Fruit fly (Drosophila melanogaster) whole organism, embryonic: ENCODE data around the gene RpS15Aa.

Source experiments
- ATbp ChIP-seq: fragments of 200-800 bp; sonication (Bioruptor generic); optimal IDR thresholded peaks from 2 replicates; lab custom pipeline; 2017; ENCODE audit warnings: missing biosample characterization, mild to moderate bottlenecking, missing genetic modification characterization, missing genetic modification reagents
- Aef1 ChIP-seq: fragments of 200-800 bp; sonication (Bioruptor generic); IDR thresholded peaks from 3 replicates; pipeline ENCODE4 v1.3.6; 2022; ENCODE audit warnings: missing biosample characterization, missing genetic modification characterization
- Atf3 ChIP-seq: fragments of 200-800 bp; sonication (Bioruptor generic); optimal IDR thresholded peaks from 3 replicates; lab custom pipeline; 2016; ENCODE audit warnings: missing biosample characterization, missing genetic modification characterization
- Bdp1 ChIP-seq: fragments of 200-800 bp; sonication (Bioruptor generic); optimal IDR thresholded peaks from 3 replicates; lab custom pipeline; 2016; ENCODE audit warnings: missing biosample characterization, missing genetic modification characterization
- Bgb ChIP-seq: fragments of 200-800 bp; sonication (Bioruptor generic); IDR thresholded peaks from 2 replicates; pipeline ENCODE4 v1.3.6; 2022; ENCODE audit warnings: missing biosample characterization, missing genetic modification characterization; ENCODE audit not compliant: partially characterized antibody
- CG12391 ChIP-seq: fragments of 200-800 bp; sonication (Bioruptor generic); optimal IDR thresholded peaks from 3 replicates; lab custom pipeline; 2018; ENCODE audit warnings: missing biosample characterization, mild to moderate bottlenecking, missing genetic modification characterization, moderate library complexity
- CG13424 ChIP-seq: fragments of 200-800 bp; sonication (Bioruptor generic); optimal IDR thresholded peaks from 2 replicates; lab custom pipeline; 2019; ENCODE audit warnings: missing biosample characterization, mild to moderate bottlenecking, missing genetic modification characterization, moderate library complexity
- CG14014 ChIP-seq: fragments of 200-800 bp; sonication (Bioruptor generic); IDR thresholded peaks from 2 replicates; pipeline ENCODE4 v1.3.6; 2022; ENCODE audit warnings: missing biosample characterization, missing genetic modification characterization
- CG14965 ChIP-seq: fragments of 200-800 bp; sonication (Bioruptor generic); optimal IDR thresholded peaks from 2 replicates; lab custom pipeline; 2016; ENCODE audit warnings: missing biosample characterization, missing genetic modification characterization, borderline replicate concordance
- CG17186 ChIP-seq: fragments of 200-800 bp; sonication (Bioruptor generic); optimal IDR thresholded peaks from 3 replicates; lab custom pipeline; 2017; ENCODE audit warnings: missing biosample characterization, missing genetic modification reagents, missing genetic modification characterization
- CG18599 ChIP-seq: fragments of 200-800 bp; sonication (Bioruptor generic); optimal IDR thresholded peaks from 3 replicates; lab custom pipeline; 2017; ENCODE audit warnings: missing biosample characterization, missing genetic modification characterization, mild to moderate bottlenecking, moderate library complexity, missing genetic modification reagents
- CG33213 ChIP-seq: fragments of 200-800 bp; sonication (Bioruptor generic); optimal IDR thresholded peaks from 3 replicates; lab custom pipeline; 2016; ENCODE audit warnings: missing biosample characterization, missing genetic modification characterization
- CG3847 ChIP-seq: fragments of 200-800 bp; sonication (Bioruptor generic); IDR thresholded peaks from 2 replicates; pipeline ENCODE4 v1.3.6; 2022; ENCODE audit warnings: missing biosample characterization, missing genetic modification characterization
- CG4707 ChIP-seq: fragments of 200-800 bp; sonication (Bioruptor generic); optimal IDR thresholded peaks from 2 replicates; lab custom pipeline; 2018; ENCODE audit warnings: missing biosample characterization, mild to moderate bottlenecking, missing genetic modification characterization, moderate library complexity
- CG6683 ChIP-seq: fragments of 200-800 bp; sonication (Bioruptor generic); optimal IDR thresholded peaks from 2 replicates; lab custom pipeline; 2017; ENCODE audit warnings: missing biosample characterization, mild to moderate bottlenecking, missing genetic modification characterization, missing genetic modification reagents
- CG7271 ChIP-seq: fragments of 200-800 bp; sonication (Bioruptor generic); optimal IDR thresholded peaks from 2 replicates; lab custom pipeline; 2018; ENCODE audit warnings: missing biosample characterization, mild to moderate bottlenecking, missing genetic modification characterization, moderate library complexity
- CG7786 ChIP-seq: fragments of 200-800 bp; sonication (Bioruptor generic); optimal IDR thresholded peaks from 2 replicates; lab custom pipeline; 2016; ENCODE audit warnings: missing biosample characterization, missing genetic modification characterization
- CG8359 ChIP-seq: fragments of 200-800 bp; sonication (Bioruptor generic); optimal IDR thresholded peaks from 2 replicates; lab custom pipeline; 2017; ENCODE audit warnings: missing biosample characterization, mild to moderate bottlenecking, missing genetic modification characterization, borderline replicate concordance
- CG9727 ChIP-seq: fragments of 200-800 bp; sonication (Bioruptor generic); optimal IDR thresholded peaks from 3 replicates; lab custom pipeline; 2017; ENCODE audit warnings: missing biosample characterization, mild to moderate bottlenecking, missing genetic modification characterization
- CG9932 ChIP-seq: fragments of 200-800 bp; sonication (Bioruptor generic); IDR thresholded peaks from 2 replicates; pipeline ENCODE4 v1.3.6; 2022; ENCODE audit warnings: missing biosample characterization, missing genetic modification characterization
- CkIIα-i1 ChIP-seq: fragments of 200-800 bp; sonication (Bioruptor generic); IDR thresholded peaks from 2 replicates; pipeline ENCODE4 v1.3.6; 2022; ENCODE audit warnings: missing biosample characterization, missing genetic modification characterization
- Fer1 ChIP-seq: fragments of 200-800 bp; sonication (Bioruptor generic); optimal IDR thresholded peaks from 2 replicates; lab custom pipeline; 2017; ENCODE audit warnings: missing biosample characterization, mild to moderate bottlenecking, missing genetic modification characterization
- H15 ChIP-seq: fragments of 200-800 bp; sonication (Bioruptor generic); IDR thresholded peaks from 3 replicates; pipeline ENCODE4 v1.3.6; 2022; ENCODE audit warnings: missing biosample characterization, missing genetic modification characterization
- HLH54F ChIP-seq: fragments of 200-800 bp; sonication (Bioruptor generic); optimal IDR thresholded peaks from 3 replicates; lab custom pipeline; 2016; ENCODE audit warnings: missing biosample characterization, missing genetic modification characterization
- HmgD ChIP-seq: fragments of 200-800 bp; sonication (Bioruptor generic); optimal IDR thresholded peaks from 3 replicates; lab custom pipeline; 2016; ENCODE audit warnings: missing biosample characterization, missing genetic modification characterization
- Hr3 ChIP-seq: fragments of 200-800 bp; sonication (Bioruptor generic); optimal IDR thresholded peaks from 3 replicates; lab custom pipeline; 2016; ENCODE audit warnings: missing biosample characterization, missing genetic modification characterization
- Hr51 ChIP-seq, 2 experiments: fragments of 200-800 bp; sonication (Bioruptor generic); optimal IDR thresholded peaks; 2 replicates in 1 of 2; 3 replicates in 1 of 2; lab custom pipeline; 2016 to 2018; ENCODE audit warnings: missing biosample characterization in 2 of 2, missing genetic modification characterization in 2 of 2, mild to moderate bottlenecking in 1 of 2, moderate library complexity in 1 of 2
- Mad ChIP-seq: fragments of 200-800 bp; sonication (Bioruptor generic); optimal IDR thresholded peaks from 2 replicates; lab custom pipeline; 2016; ENCODE audit warnings: missing biosample characterization, missing genetic modification characterization
- Neu2 ChIP-seq: fragments of 200-800 bp; sonication (Bioruptor generic); optimal IDR thresholded peaks from 3 replicates; lab custom pipeline; 2016; ENCODE audit warnings: missing biosample characterization, missing genetic modification characterization, borderline replicate concordance
- Opbp ChIP-seq: fragments of 200-800 bp; sonication (Bioruptor generic); IDR thresholded peaks from 3 replicates; pipeline ENCODE4 v1.3.6; 2022; ENCODE audit warnings: missing biosample characterization, missing genetic modification characterization; ENCODE audit not compliant: partially characterized antibody
- Rx ChIP-seq: fragments of 200-800 bp; sonication (Bioruptor generic); IDR thresholded peaks from 2 replicates; pipeline ENCODE4 v1.3.6; 2022; ENCODE audit warnings: missing biosample characterization, missing genetic modification characterization
- Sox100B ChIP-seq: fragments of 200-800 bp; sonication (Bioruptor generic); optimal IDR thresholded peaks from 3 replicates; lab custom pipeline; 2018; ENCODE audit warnings: missing biosample characterization, mild to moderate bottlenecking, missing genetic modification characterization
- Sox102F ChIP-seq: fragments of 200-800 bp; sonication (Bioruptor generic); optimal IDR thresholded peaks from 2 replicates; lab custom pipeline; 2018; ENCODE audit warnings: missing biosample characterization, mild to moderate bottlenecking, missing genetic modification characterization, moderate library complexity
- Sry-δ ChIP-seq: fragments of 200-800 bp; sonication (Bioruptor generic); optimal IDR thresholded peaks from 2 replicates; lab custom pipeline; 2016; ENCODE audit warnings: missing biosample characterization, missing genetic modification characterization
- bab2 ChIP-seq: fragments of 200-800 bp; sonication (Bioruptor generic); optimal IDR thresholded peaks from 2 replicates; lab custom pipeline; 2016; ENCODE audit warnings: missing biosample characterization, missing genetic modification characterization
- br ChIP-seq: fragments of >200 bp; optimal IDR thresholded peaks from 2 replicates; lab custom pipeline; 2017
- bsh ChIP-seq, 2 experiments: fragments of 200-800 bp; sonication (Bioruptor generic); optimal IDR thresholded peaks; 2 replicates each; lab custom pipeline; 2017 to 2018; ENCODE audit warnings: mild to moderate bottlenecking in 2 of 2, missing biosample characterization in 2 of 2, missing genetic modification characterization in 2 of 2, moderate library complexity in 1 of 2
- crol ChIP-seq: fragments of 200-800 bp; sonication (Bioruptor generic); IDR thresholded peaks from 2 replicates; pipeline ENCODE4 v1.3.6; 2022; ENCODE audit warnings: missing biosample characterization, missing genetic modification characterization
- gce ChIP-seq: fragments of 200-800 bp; sonication (Bioruptor generic); IDR thresholded peaks from 3 replicates; pipeline ENCODE4 v1.3.6; 2022; ENCODE audit warnings: missing biosample characterization, missing genetic modification characterization
- h ChIP-seq: fragments of >200 bp; optimal IDR thresholded peaks from 2 replicates; lab custom pipeline; 2017
- hbn ChIP-seq: fragments of 200-800 bp; sonication (Bioruptor generic); IDR thresholded peaks from 2 replicates; pipeline ENCODE4 v1.3.6; 2022; ENCODE audit warnings: missing biosample characterization, missing genetic modification characterization; ENCODE audit not compliant: partially characterized antibody
- insv ChIP-seq, 2 experiments: fragments of 200-800 bp; sonication (Bioruptor generic); optimal IDR thresholded peaks; 3 replicates each; lab custom pipeline; 2016 to 2018; ENCODE audit warnings: missing biosample characterization in 2 of 2, missing genetic modification characterization in 2 of 2
- kah ChIP-seq: fragments of 200-800 bp; sonication (Bioruptor generic); optimal IDR thresholded peaks from 2 replicates; lab custom pipeline; 2018; ENCODE audit warnings: missing biosample characterization, mild to moderate bottlenecking, missing genetic modification characterization
- mirr ChIP-seq: fragments of 200-800 bp; sonication (Bioruptor generic); optimal IDR thresholded peaks from 3 replicates; lab custom pipeline; 2018; ENCODE audit warnings: missing biosample characterization, mild to moderate bottlenecking, missing genetic modification characterization
- pros ChIP-seq: fragments of 200-800 bp; sonication (Bioruptor generic); optimal IDR thresholded peaks from 3 replicates; lab custom pipeline; 2019; ENCODE audit warnings: missing biosample characterization, mild to moderate bottlenecking, missing genetic modification characterization, moderate library complexity
- sd ChIP-seq: fragments of 200-800 bp; sonication (Bioruptor generic); optimal IDR thresholded peaks from 3 replicates; lab custom pipeline; 2018; ENCODE audit warnings: missing biosample characterization, mild to moderate bottlenecking, missing genetic modification characterization, moderate library complexity
- sim ChIP-seq: fragments of 200-800 bp; sonication (Bioruptor generic); IDR thresholded peaks from 2 replicates; pipeline ENCODE4 v1.3.6; 2022; ENCODE audit warnings: missing biosample characterization, missing genetic modification characterization
- tio ChIP-seq: fragments of 200-800 bp; sonication (Bioruptor generic); optimal IDR thresholded peaks from 2 replicates; lab custom pipeline; 2017; ENCODE audit warnings: missing biosample characterization, missing genetic modification characterization, inconsistent platforms
- twi ChIP-seq: fragments of 200-800 bp; optimal IDR thresholded peaks from 2 replicates; lab custom pipeline; 2019; ENCODE audit warnings: missing biosample characterization, mild to moderate bottlenecking, missing genetic modification characterization, moderate library complexity
- zen2 ChIP-seq: fragments of 200-800 bp; sonication (Bioruptor generic); IDR thresholded peaks from 3 replicates; pipeline ENCODE4 v1.3.6; 2022; ENCODE audit warnings: missing biosample characterization, missing genetic modification characterization; ENCODE audit not compliant: partially characterized antibody

The RpS15Aa gene

DNA sequence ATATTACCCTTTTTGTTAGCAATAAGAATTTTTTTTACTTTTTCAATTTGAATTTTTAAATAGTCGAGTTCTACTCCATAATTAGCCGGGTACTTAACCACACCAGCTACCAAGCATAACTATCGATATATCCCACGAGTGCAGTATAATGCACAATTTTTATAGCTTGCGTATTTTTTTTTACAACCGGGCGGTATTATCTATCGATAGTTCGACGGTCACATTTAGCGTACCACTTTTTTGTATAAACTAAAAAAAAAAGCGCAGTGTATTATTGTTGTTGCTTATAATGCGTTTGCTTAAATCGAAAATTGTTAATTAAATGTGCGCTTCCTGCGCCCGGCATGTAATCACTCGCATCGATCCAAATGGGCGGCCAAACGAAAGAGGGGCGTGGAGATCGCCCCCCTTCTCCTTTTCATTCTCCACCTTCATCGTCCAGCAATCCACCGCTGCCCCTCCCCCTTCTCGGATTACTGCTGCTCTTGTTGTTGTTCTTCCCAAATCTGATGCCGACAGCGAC lies 49.6 kb downstream of the RpS15Aa start, which contains the start of gene Remo (continued):
- no peak for TF ChIP-seq CG7271 (tag; lab: Kevin White, UChicago)
- TF ChIP-seq CG8359 (GFP tag; lab: Kevin White, UChicago), result no peak
- no peak for TF ChIP-seq Neu2 (GFP tag; lab: Kevin White, UChicago)
- TF ChIP-seq CG14965 (GFP tag; lab: Kevin White, UChicago), result no peak
- no peak for TF ChIP-seq gce (GFP tag; lab: Robert Waterston, UW)
- TF ChIP-seq tio (GFP tag; lab: Kevin White, UChicago), result no peak
- no peak for TF ChIP-seq Rx (GFP tag; lab: Robert Waterston, UW)
- peak; percentile 10 for TF ChIP-seq Fer1
- TF ChIP-seq br (lab: Kevin White, UChicago), result no peak
- peak; percentile 79 for TF ChIP-seq Bgb
- TF ChIP-seq Mad, result no peak
- no peak for TF ChIP-seq Hr51 (GFP tag; optimal IDR thresholded peaks at IDR 0.05; lab: Kevin White, UChicago)
- TF ChIP-seq Hr3, result no peak
- peak; percentile 62 for TF ChIP-seq CG17186 (GFP tag; lab: Kevin White, UChicago)
- TF ChIP-seq twi (tag; lab: Kevin White, UChicago), result no peak
- TF ChIP-seq CG7786, result no peak
- TF ChIP-seq crol (GFP tag; lab: Robert Waterston, UW), result peak; percentile 88
- no peak for TF ChIP-seq bsh (GFP tag; optimal IDR thresholded peaks at IDR 0.05; lab: Kevin White, UChicago)
- TF ChIP-seq sim (GFP tag; lab: Robert Waterston, UW), result no peak
- no peak for TF ChIP-seq Sox102F (GFP tag; lab: Kevin White, UChicago)
- TF ChIP-seq Bdp1 (GFP tag; lab: Kevin White, UChicago), result no peak
- TF ChIP-seq CG4707 (GFP tag; lab: Kevin White, UChicago), result no peak
- no peak for TF ChIP-seq HLH54F (GFP tag; lab: Kevin White, UChicago)
- peak; percentile 61 for TF ChIP-seq hbn (GFP tag; lab: Robert Waterston, UW)
- TF ChIP-seq CG12391 (tag; lab: Kevin White, UChicago), result no peak
- TF ChIP-seq CG18599 (GFP tag; lab: Kevin White, UChicago), result no peak
- no peak for TF ChIP-seq H15 (GFP tag; lab: Robert Waterston, UW)
- TF ChIP-seq Aef1, result peak; percentile 52; the same call in 2 of the 3 replicates
- no peak for TF ChIP-seq CG9727
- TF ChIP-seq CkIIα-i1 (GFP tag; lab: Robert Waterston, UW), result no peak
- TF ChIP-seq CG13424 (tag; lab: Kevin White, UChicago), result no peak
- TF ChIP-seq Opbp (GFP tag; lab: Robert Waterston, UW), result peak; percentile 76
- no peak for TF ChIP-seq ATbp (GFP tag; lab: Kevin White, UChicago)
- TF ChIP-seq HmgD (GFP tag; lab: Kevin White, UChicago), result peak; percentile 4
- TF ChIP-seq kah (GFP tag; lab: Kevin White, UChicago), result no peak
- TF ChIP-seq sd (tag; lab: Kevin White, UChicago), result peak; percentile 15
- TF ChIP-seq CG9932 (GFP tag; lab: Robert Waterston, UW), result peak; percentile 15; the same call in 1 of the 2 replicates
- TF ChIP-seq CG33213 (GFP tag; lab: Kevin White, UChicago), result peak; percentile 19
- no peak for TF ChIP-seq pros (GFP tag; lab: Kevin White, UChicago)
- TF ChIP-seq Atf3 (GFP tag; lab: Kevin White, UChicago), result no peak
- peak; percentile 49; the same call in 1 of the 2 replicates for TF ChIP-seq CG3847 (GFP tag; lab: Robert Waterston, UW)
- no peak for TF ChIP-seq Sox100B
- no peak for TF ChIP-seq h (lab: Kevin White, UChicago)
- no peak for TF ChIP-seq mirr (GFP tag; lab: Kevin White, UChicago)
- 0 out of 3 replicates have a peak, but pooled peaks have one; percentile 7 for TF ChIP-seq zen2
- TF ChIP-seq CG14014 (GFP tag; lab: Robert Waterston, UW), result no peak
- peak in 1 of 2 experiments; percentile 84 for TF ChIP-seq insv (GFP tag; optimal IDR thresholded peaks at IDR 0.05; lab: Kevin White, UChicago)
- TF ChIP-seq Sry-δ (GFP tag; lab: Kevin White, UChicago), result peak; percentile 86
- TF ChIP-seq bab2 (GFP tag; lab: Kevin White, UChicago), result no peak
- no peak for TF ChIP-seq CG6683
